Worm (Caenorhabditis elegans): ENCODE results near the gene Y52E8A.2.

ce11 chrII:4294801-4295200, 25.8 kb upstream of the Y52E8A.2 start, which contains the start of gene rml-4:
- TF ChIP-seq che-1 (tag; optimal IDR thresholded peaks at IDR 0.05) (no peak), ztf-16 (tag; optimal IDR thresholded peaks at IDR 0.05) (no peak), ref-2 (tag; optimal IDR thresholded peaks at IDR 0.05) (no peak), fkh-10 (GFP tag; optimal IDR thresholded peaks at IDR 0.05) (no peak), ceh-19 (GFP tag; optimal IDR thresholded peaks at IDR 0.05) (no peak), hlh-30 (tag; optimal IDR thresholded peaks at IDR 0.05; ENCODE audit: insufficient read depth) (no peak), lim-6 (tag; optimal IDR thresholded peaks at IDR 0.05) (no peak), fkh-6 (tag; optimal IDR thresholded peaks at IDR 0.05) (no peak), sox-4 (tag; optimal IDR thresholded peaks at IDR 0.05) (no peak), pqm-1 (tag; optimal IDR thresholded peaks at IDR 0.05) (no peak), nfya-1 (tag; optimal IDR thresholded peaks at IDR 0.05) (no peak), elt-4 (tag; optimal IDR thresholded peaks at IDR 0.05) (no peak), ceh-45 (GFP tag; IDR thresholded peaks at IDR 0.05) (no peak), pha-4 (tag; optimal IDR thresholded peaks at IDR 0.05) (no peak)

Measured in whole organism, late embryonic.